Worm (Caenorhabditis elegans) whole organism, midembryonic: Measurements from ENCODE around the gene clec-122.

Experiments
- T22C8.4 ChIP-seq: fragments of 200-800 bp; sonication (Bioruptor generic); IDR thresholded peaks from 2 replicates; pipeline ENCODE4 v1.3.6; 2022; ENCODE audit warnings: missing genetic modification characterization, missing compliant biosample characterization
- flt-1 ChIP-seq: fragments of 200-800 bp; sonication (Bioruptor generic); IDR thresholded peaks from 2 replicates; pipeline ENCODE4 v1.3.6; 2022; ENCODE audit warnings: missing genetic modification characterization, missing compliant biosample characterization
- klf-2 ChIP-seq: fragments of 200-800 bp; sonication (Bioruptor generic); conservative IDR thresholded peaks from 2 replicates; pipeline ENCODE4 v1.3.6; 2022; ENCODE audit warnings: missing genetic modification reagents, missing genetic modification characterization, missing compliant biosample characterization
- med-1 ChIP-seq: sonication (generic microtip); optimal IDR thresholded peaks from 2 replicates; lab custom pipeline; 2017; ENCODE audit warnings: missing genetic modification characterization, mild to moderate bottlenecking, missing compliant biosample characterization, antibody characterized with exemption, missing genetic modification reagents; ENCODE audit not compliant: insufficient read depth
- ref-1 ChIP-seq: fragments of 200-800 bp; sonication (Bioruptor generic); conservative IDR thresholded peaks from 2 replicates; pipeline ENCODE4 v1.3.6; 2022; ENCODE audit warnings: missing genetic modification reagents, missing genetic modification characterization, missing compliant biosample characterization

- TF ChIP-seq flt-1 = peak; percentile 64; the same call in 1 of the 2 replicates
- no peak for TF ChIP-seq klf-2 (GFP tag; lab: Robert Waterston, UW)
- no peak for TF ChIP-seq ref-1 (GFP tag; lab: Robert Waterston, UW)
- TF ChIP-seq med-1 (GFP tag; lab: Kevin White, UChicago) = no peak
- TF ChIP-seq T22C8.4 (GFP tag; lab: Robert Waterston, UW) = no peak
Measured at ce11 chrII:3076915-3077314, 28.9 kb upstream of the clec-122 start, which contains the start of gene Y25C1A.8.
